Fruit fly (Drosophila melanogaster) whole organism, pupa: Measurements from ENCODE around the gene mbt.

Experiments
- CG10348 ChIP-seq: fragments of 200-800 bp; sonication (Bioruptor generic); IDR thresholded peaks from 2 replicates; pipeline ENCODE4 v1.3.6; 2022; ENCODE audit warnings: missing biosample characterization, missing genetic modification characterization
- CG12605 ChIP-seq: fragments of 200-800 bp; sonication (Bioruptor generic); IDR thresholded peaks from 2 replicates; pipeline ENCODE4 v1.3.6; 2022; ENCODE audit warnings: missing biosample characterization, missing genetic modification characterization
- CG13204 ChIP-seq: fragments of 200-800 bp; sonication (Bioruptor generic); optimal IDR thresholded peaks from 2 replicates; lab custom pipeline; 2018; ENCODE audit warnings: missing biosample characterization, mild to moderate bottlenecking, missing genetic modification characterization, moderate library complexity
- CG14655 ChIP-seq: fragments of 200-800 bp; sonication (Bioruptor generic); optimal IDR thresholded peaks from 3 replicates; lab custom pipeline; 2017; ENCODE audit warnings: mild to moderate bottlenecking, missing biosample characterization, missing genetic modification reagents, missing genetic modification characterization
- CG15710 ChIP-seq: fragments of 200-800 bp; sonication (Bioruptor generic); optimal IDR thresholded peaks from 2 replicates; lab custom pipeline; 2018; ENCODE audit warnings: missing biosample characterization, mild to moderate bottlenecking, missing genetic modification characterization, moderate library complexity
- CG32121 ChIP-seq: fragments of 200-800 bp; sonication (Bioruptor generic); IDR thresholded peaks from 2 replicates; pipeline ENCODE4 v1.3.6; 2022; ENCODE audit warnings: missing biosample characterization, missing genetic modification characterization
- CG34367 ChIP-seq: fragments of 200-800 bp; sonication (Bioruptor generic); optimal IDR thresholded peaks from 2 replicates; lab custom pipeline; 2018; ENCODE audit warnings: missing biosample characterization, mild to moderate bottlenecking, missing genetic modification characterization
- CG4496 ChIP-seq: fragments of 200-800 bp; sonication (Bioruptor generic); IDR thresholded peaks from 3 replicates; pipeline ENCODE4 v1.3.6; 2022; ENCODE audit warnings: missing biosample characterization, missing genetic modification characterization
- CG8159 ChIP-seq: fragments of 200-800 bp; sonication (Bioruptor generic); optimal IDR thresholded peaks from 3 replicates; lab custom pipeline; 2018; ENCODE audit warnings: missing biosample characterization, mild to moderate bottlenecking, missing genetic modification characterization, moderate library complexity
- CG8301 ChIP-seq: fragments of 200-800 bp; sonication (Bioruptor generic); optimal IDR thresholded peaks from 2 replicates; lab custom pipeline; 2018; ENCODE audit warnings: missing biosample characterization, mild to moderate bottlenecking, missing genetic modification characterization
- CG9948 ChIP-seq: fragments of 200-800 bp; sonication (Bioruptor generic); optimal IDR thresholded peaks from 2 replicates; lab custom pipeline; 2018; ENCODE audit warnings: missing biosample characterization, mild to moderate bottlenecking, missing genetic modification characterization, moderate library complexity
- D1 ChIP-seq: fragments of 200-800 bp; sonication (Bioruptor generic); optimal IDR thresholded peaks from 2 replicates; lab custom pipeline; 2018; ENCODE audit warnings: missing biosample characterization, mild to moderate bottlenecking, missing genetic modification characterization, moderate library complexity
- EcR ChIP-seq: fragments of 200-800 bp; sonication (Bioruptor generic); optimal IDR thresholded peaks from 3 replicates; lab custom pipeline; 2019; ENCODE audit warnings: missing biosample characterization, missing genetic modification characterization, mild to moderate bottlenecking, moderate library complexity, missing genetic modification reagents
- Ets98B ChIP-seq: fragments of 200-800 bp; sonication (Bioruptor generic); IDR thresholded peaks from 2 replicates; pipeline ENCODE4 v1.3.6; 2022; ENCODE audit warnings: missing biosample characterization, missing genetic modification characterization
- Pif1A ChIP-seq: fragments of 200-800 bp; sonication (Bioruptor generic); optimal IDR thresholded peaks from 3 replicates; lab custom pipeline; 2016; ENCODE audit warnings: missing biosample characterization, missing genetic modification characterization
- Pif1B ChIP-seq: fragments of 200-800 bp; sonication (Bioruptor generic); optimal IDR thresholded peaks from 3 replicates; lab custom pipeline; 2016; ENCODE audit warnings: missing biosample characterization, missing genetic modification characterization
- Snoo ChIP-seq: fragments of 200-800 bp; sonication (Bioruptor generic); optimal IDR thresholded peaks from 3 replicates; lab custom pipeline; 2017; ENCODE audit warnings: missing biosample characterization, mild to moderate bottlenecking, missing genetic modification characterization, inconsistent platforms
- fd96Ca ChIP-seq: fragments of 200-800 bp; sonication (Bioruptor generic); IDR thresholded peaks from 3 replicates; pipeline ENCODE4 v1.3.6; 2022; ENCODE audit warnings: missing biosample characterization, missing genetic modification characterization
- gl ChIP-seq: fragments of 200-800 bp; sonication (Bioruptor generic); optimal IDR thresholded peaks from 2 replicates; lab custom pipeline; 2018; ENCODE audit warnings: missing biosample characterization, mild to moderate bottlenecking, missing genetic modification characterization
- rn ChIP-seq: fragments of 200-800 bp; sonication (Bioruptor generic); IDR thresholded peaks from 2 replicates; pipeline ENCODE4 v1.3.6; 2022; ENCODE audit warnings: missing biosample characterization, missing genetic modification characterization

mbt gene

dm6 chrX:16650078-16651063 is 39.9 kb downstream of the mbt start:
- TF ChIP-seq CG32121 (GFP tag; lab: Robert Waterston, UW) (0 out of 2 replicates have a peak, but pooled peaks have one; percentile 7), EcR (GFP tag; lab: Kevin White, UChicago) (no peak), Pif1A (peak; percentile 74), Ets98B (GFP tag; lab: Robert Waterston, UW) (peak; percentile 81), CG15710 (tag; lab: Kevin White, UChicago) (no peak), fd96Ca (GFP tag; lab: Robert Waterston, UW) (peak; percentile 82), CG14655 (no peak), CG8159 (tag; lab: Kevin White, UChicago) (no peak), CG12605 (GFP tag; lab: Robert Waterston, UW) (no peak), Pif1B (peak; percentile 60), CG10348 (GFP tag; lab: Robert Waterston, UW) (no peak), Snoo (peak; percentile 58), gl (tag; lab: Kevin White, UChicago) (no peak), CG4496 (GFP tag; lab: Robert Waterston, UW) (peak; percentile 61; the same call in 2 of the 3 replicates), CG34367 (tag; lab: Kevin White, UChicago) (no peak)

DNA sequence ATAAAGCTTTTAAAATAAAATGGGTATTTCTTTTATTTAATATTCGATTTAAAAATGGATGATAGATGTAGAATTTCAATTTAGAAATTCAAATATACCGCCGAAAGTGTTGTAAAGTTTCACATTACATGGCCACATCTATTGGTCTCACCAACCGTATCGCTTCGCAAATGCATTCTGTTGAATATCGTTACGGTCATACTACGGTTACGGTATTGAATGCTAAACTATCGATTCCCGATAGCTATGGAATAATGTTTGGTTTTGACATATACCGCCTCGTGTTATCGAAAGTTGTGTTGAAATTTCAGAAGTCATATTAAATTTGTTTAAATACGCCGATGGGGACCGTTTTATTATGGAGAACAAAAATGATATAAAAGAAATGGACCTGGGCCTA is 40.6 kb downstream of the mbt start, which contains the start of the genes CG32573 and CG42512:
CG32573 (plus strand) TSS at position 279 of the 400 bp plus-strand sequence.
CG42512 (plus strand) TSS at position 279 of the 400 bp plus-strand sequence.
- TF ChIP-seq CG34367 (tag; lab: Kevin White, UChicago), result no peak
- no peak for TF ChIP-seq D1 (tag; lab: Kevin White, UChicago)
- TF ChIP-seq Ets98B (GFP tag; lab: Robert Waterston, UW), result no peak
- no peak for TF ChIP-seq CG32121 (GFP tag; lab: Robert Waterston, UW)

DNA sequence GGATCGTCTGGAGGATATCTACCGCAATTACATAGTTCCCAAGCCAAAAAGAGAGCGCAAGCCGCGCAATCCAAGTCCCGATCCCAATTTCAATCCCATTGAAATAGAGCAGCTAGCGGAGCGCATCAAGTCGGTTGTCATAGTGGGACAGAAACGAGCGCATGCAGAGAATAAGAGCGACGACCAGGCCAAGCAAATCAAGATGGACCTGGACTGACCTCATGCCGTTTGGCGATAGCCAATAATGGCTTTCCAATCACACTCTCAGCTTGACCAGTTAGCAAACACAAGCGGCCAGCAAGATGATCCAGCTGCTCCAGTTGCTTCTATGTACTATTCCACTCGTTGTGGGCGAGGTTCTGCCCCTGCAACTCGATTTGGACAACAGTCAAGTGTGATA is 41.1 kb downstream of the mbt start:
- TF ChIP-seq CG8301 (tag; lab: Kevin White, UChicago) (no peak), CG14655 (no peak), rn (no peak), gl (tag; lab: Kevin White, UChicago) (no peak), CG10348 (GFP tag; lab: Robert Waterston, UW) (no peak), CG32121 (GFP tag; lab: Robert Waterston, UW) (no peak), CG34367 (tag; lab: Kevin White, UChicago) (no peak)
- TF ChIP-seq, all 21 proteins: peak for 0

dm6 chrX:16654931-16655409 is 44.5 kb downstream of the mbt start, which contains the start of the genes Nemp and r:
Gene Nemp, minus strand, starts transcription at chrX:16655015.
Gene r, plus strand, starts transcription at chrX:16655359.
- no peak for TF ChIP-seq CG32121 (GFP tag; lab: Robert Waterston, UW)
- no peak for TF ChIP-seq EcR (GFP tag; lab: Kevin White, UChicago)
- no peak for TF ChIP-seq Pif1B
- TF ChIP-seq CG8301 (tag; lab: Kevin White, UChicago), result no peak
- TF ChIP-seq fd96Ca (GFP tag; lab: Robert Waterston, UW), result no peak
- no peak for TF ChIP-seq Ets98B (GFP tag; lab: Robert Waterston, UW)
- no peak for TF ChIP-seq CG14655
- TF ChIP-seq CG8159 (tag; lab: Kevin White, UChicago), result no peak
- TF ChIP-seq CG9948, result no peak
- no peak for TF ChIP-seq Pif1A
- no peak for TF ChIP-seq CG12605 (GFP tag; lab: Robert Waterston, UW)
- no peak for TF ChIP-seq CG15710 (tag; lab: Kevin White, UChicago)
- no peak for TF ChIP-seq gl (tag; lab: Kevin White, UChicago)
- TF ChIP-seq CG10348 (GFP tag; lab: Robert Waterston, UW), result no peak
- no peak for TF ChIP-seq rn
- no peak for TF ChIP-seq CG13204 (GFP tag; lab: Kevin White, UChicago)
- TF ChIP-seq, all 21 proteins: peak for 0

- 0 out of 2 replicates have a peak, but pooled peaks have one; percentile 16 for TF ChIP-seq Ets98B (GFP tag; lab: Robert Waterston, UW)
- peak; percentile 27 for TF ChIP-seq Snoo
- no peak for TF ChIP-seq CG4496 (GFP tag; lab: Robert Waterston, UW)
- TF ChIP-seq EcR (GFP tag; lab: Kevin White, UChicago), result peak; percentile 34
- TF ChIP-seq CG13204 (GFP tag; lab: Kevin White, UChicago), result peak; percentile 90
- TF ChIP-seq CG12605 (GFP tag; lab: Robert Waterston, UW), result no peak
Measured at dm6 chrX:16655724-16656235, 45.3 kb downstream of the mbt start.

dm6 chrX:16660632-16661031 is 50.1 kb downstream of the mbt start:
- TF ChIP-seq CG4496 (GFP tag; lab: Robert Waterston, UW), result no peak
- no peak for TF ChIP-seq D1 (tag; lab: Kevin White, UChicago)
- no peak for TF ChIP-seq CG32121 (GFP tag; lab: Robert Waterston, UW)
- no peak for TF ChIP-seq Pif1B
- TF ChIP-seq rn, result no peak
- no peak for TF ChIP-seq CG8301 (tag; lab: Kevin White, UChicago)
- no peak for TF ChIP-seq CG12605 (GFP tag; lab: Robert Waterston, UW)
- TF ChIP-seq Snoo, result no peak
- no peak for TF ChIP-seq Ets98B (GFP tag; lab: Robert Waterston, UW)
- no peak for TF ChIP-seq CG10348 (GFP tag; lab: Robert Waterston, UW)
- TF ChIP-seq CG9948, result no peak
- no peak for TF ChIP-seq CG15710 (tag; lab: Kevin White, UChicago)
- TF ChIP-seq, all 21 proteins: peak for 0
